Worm (Caenorhabditis elegans) whole organism, late embryonic: ENCODE measurements around the gene srh-40.

Source experiments
- C38D4.7 ChIP-seq: fragments of 200-800 bp; sonication (Bioruptor generic); optimal IDR thresholded peaks from 2 replicates; lab custom pipeline; 2018; ENCODE audit warnings: mild to moderate bottlenecking, missing genetic modification characterization, moderate library complexity, missing compliant biosample characterization
- K02D7.2 ChIP-seq: sonication (generic microtip); optimal IDR thresholded peaks from 2 replicates; lab custom pipeline; 2017; ENCODE audit warnings: mild to moderate bottlenecking, missing genetic modification characterization, missing compliant biosample characterization
- K09A11.1 ChIP-seq: sonication (generic microtip); optimal IDR thresholded peaks from 2 replicates; lab custom pipeline; 2017; ENCODE audit warnings: antibody characterized with exemption, mild to moderate bottlenecking, missing genetic modification characterization, missing compliant biosample characterization; ENCODE audit not compliant: insufficient read depth
- T23F11.4 ChIP-seq: fragments of 200-800 bp; sonication (Bioruptor generic); optimal IDR thresholded peaks from 2 replicates; lab custom pipeline; 2018; ENCODE audit warnings: mild to moderate bottlenecking, missing genetic modification characterization, missing compliant biosample characterization
- Y22D7AL.16 ChIP-seq: sonication (generic microtip); optimal IDR thresholded peaks from 2 replicates; lab custom pipeline; 2016; ENCODE audit warnings: missing genetic modification characterization, missing compliant biosample characterization
- ama-1 ChIP-seq: fragments of 150-350 bp; optimal IDR thresholded peaks from 2 replicates; lab custom pipeline; 2014
- ceh-18 ChIP-seq: sonication (generic microtip); optimal IDR thresholded peaks from 2 replicates; lab custom pipeline; 2016; ENCODE audit warnings: missing genetic modification characterization, missing compliant biosample characterization
- ceh-2 ChIP-seq: sonication (generic microtip); optimal IDR thresholded peaks from 2 replicates; lab custom pipeline; 2016; ENCODE audit warnings: missing genotype, missing genetic modification characterization, missing compliant biosample characterization
- ceh-30 ChIP-seq: fragments of 150-350 bp; optimal IDR thresholded peaks from 2 replicates; lab custom pipeline; 2014; ENCODE audit warnings: missing biosample characterization, missing genetic modification characterization
- ceh-31 ChIP-seq: sonication (generic microtip); optimal IDR thresholded peaks from 2 replicates; lab custom pipeline; 2016; ENCODE audit warnings: missing genetic modification characterization, missing compliant biosample characterization
- ceh-34 ChIP-seq: sonication (generic microtip); optimal IDR thresholded peaks from 2 replicates; lab custom pipeline; 2016; ENCODE audit warnings: mild to moderate bottlenecking, missing genetic modification characterization, missing compliant biosample characterization
- ceh-45 ChIP-seq: fragments of 200-800 bp; sonication (Bioruptor generic); IDR thresholded peaks from 2 replicates; pipeline ENCODE4 v1.3.6; 2022; ENCODE audit warnings: missing genetic modification reagents, missing genetic modification characterization, missing compliant biosample characterization
- ceh-6 ChIP-seq: fragments of 200-800 bp; sonication (Bioruptor generic); optimal IDR thresholded peaks from 2 replicates; lab custom pipeline; 2018; ENCODE audit warnings: mild to moderate bottlenecking, missing genetic modification characterization, missing compliant biosample characterization
- che-1 ChIP-seq: sonication (generic microtip); optimal IDR thresholded peaks from 2 replicates; lab custom pipeline; 2016; ENCODE audit warnings: mild to moderate bottlenecking, missing genetic modification characterization, missing compliant biosample characterization
- elt-2 ChIP-seq: sonication (generic microtip); optimal IDR thresholded peaks from 2 replicates; lab custom pipeline; 2016; ENCODE audit warnings: missing genetic modification reagents, missing genetic modification characterization, missing compliant biosample characterization
- fax-1 ChIP-seq: sonication (generic microtip); optimal IDR thresholded peaks from 2 replicates; lab custom pipeline; 2016; ENCODE audit warnings: missing genotype, missing genetic modification characterization, missing compliant biosample characterization
- fkh-6 ChIP-seq: sonication (generic microtip); optimal IDR thresholded peaks from 2 replicates; lab custom pipeline; 2016; ENCODE audit warnings: missing genetic modification characterization, missing compliant biosample characterization
- gmeb-2 ChIP-seq: sonication (generic microtip); optimal IDR thresholded peaks from 2 replicates; lab custom pipeline; 2016; ENCODE audit warnings: missing genetic modification characterization, inconsistent platforms, missing compliant biosample characterization
- hlh-13 ChIP-seq: fragments of 200-800 bp; sonication (Bioruptor generic); optimal IDR thresholded peaks from 2 replicates; lab custom pipeline; 2018; ENCODE audit warnings: mild to moderate bottlenecking, missing genetic modification characterization, missing compliant biosample characterization
- hlh-15 ChIP-seq: sonication (generic microtip); optimal IDR thresholded peaks from 2 replicates; lab custom pipeline; 2016; ENCODE audit warnings: missing genetic modification characterization, missing compliant biosample characterization
- hlh-8 ChIP-seq: sonication (generic microtip); optimal IDR thresholded peaks from 2 replicates; lab custom pipeline; 2016; ENCODE audit warnings: missing genotype, missing genetic modification characterization, missing compliant biosample characterization
- lim-6 ChIP-seq: sonication (generic microtip); optimal IDR thresholded peaks from 2 replicates; lab custom pipeline; 2016; ENCODE audit warnings: missing genetic modification characterization, missing compliant biosample characterization
- lin-11 ChIP-seq: fragments of 200-800 bp; sonication (Bioruptor generic); optimal IDR thresholded peaks from 2 replicates; lab custom pipeline; 2018; ENCODE audit warnings: mild to moderate bottlenecking, missing genetic modification characterization, missing compliant biosample characterization
- madf-2 ChIP-seq: sonication (generic microtip); optimal IDR thresholded peaks from 2 replicates; lab custom pipeline; 2017; ENCODE audit warnings: missing genetic modification characterization, missing compliant biosample characterization
- nhr-11 ChIP-seq: fragments of 150-350 bp; optimal IDR thresholded peaks from 2 replicates; lab custom pipeline; 2014; ENCODE audit warnings: missing biosample characterization, missing genetic modification characterization
- nhr-232 ChIP-seq: sonication (generic microtip); optimal IDR thresholded peaks from 2 replicates; lab custom pipeline; 2016; ENCODE audit warnings: missing genetic modification characterization, missing compliant biosample characterization
- pax-1 ChIP-seq: fragments of 150-350 bp; optimal IDR thresholded peaks from 2 replicates; lab custom pipeline; 2014; ENCODE audit warnings: missing biosample characterization, missing genetic modification characterization
- pha-4 ChIP-seq: fragments of 150-350 bp; optimal IDR thresholded peaks from 2 replicates; lab custom pipeline; 2018; ENCODE audit warnings: missing biosample characterization, missing genetic modification reagents, missing genetic modification characterization
- pqm-1 ChIP-seq: sonication (generic microtip); optimal IDR thresholded peaks from 2 replicates; lab custom pipeline; 2016; ENCODE audit warnings: missing genetic modification characterization, missing compliant biosample characterization
- pros-1 ChIP-seq: fragments of 150-350 bp; optimal IDR thresholded peaks from 2 replicates; lab custom pipeline; 2014; ENCODE audit warnings: missing biosample characterization, missing genetic modification reagents, missing genetic modification characterization
- rnt-1 ChIP-seq: sonication (generic microtip); optimal IDR thresholded peaks from 2 replicates; lab custom pipeline; 2016; ENCODE audit warnings: missing genetic modification characterization, missing compliant biosample characterization
- sdc-2 ChIP-seq: sonication (generic microtip); optimal IDR thresholded peaks from 2 replicates; lab custom pipeline; 2016; ENCODE audit warnings: missing genotype, missing genetic modification characterization, missing compliant biosample characterization
- sox-2 ChIP-seq: fragments of 200-800 bp; sonication (Bioruptor generic); IDR thresholded peaks from 2 replicates; pipeline ENCODE4 v1.3.6; 2022; ENCODE audit warnings: missing genetic modification reagents, missing genetic modification characterization, missing compliant biosample characterization
- sox-4 ChIP-seq: sonication (generic microtip); optimal IDR thresholded peaks from 2 replicates; lab custom pipeline; 2017; ENCODE audit warnings: mild to moderate bottlenecking, missing genetic modification characterization, inconsistent platforms, missing compliant biosample characterization
- syd-9 ChIP-seq: sonication (generic microtip); optimal IDR thresholded peaks from 2 replicates; lab custom pipeline; 2016; ENCODE audit warnings: mild to moderate bottlenecking, missing genetic modification characterization, moderate library complexity, missing compliant biosample characterization
- tbx-2 ChIP-seq: sonication (generic microtip); optimal IDR thresholded peaks from 2 replicates; lab custom pipeline; 2016; ENCODE audit warnings: missing genetic modification characterization, missing compliant biosample characterization
- tbx-7 ChIP-seq: sonication (generic microtip); optimal IDR thresholded peaks from 2 replicates; lab custom pipeline; 2016; ENCODE audit warnings: missing genotype, missing genetic modification characterization, missing compliant biosample characterization
- unc-3 ChIP-seq, 2 experiments: fragments of 200-800 bp in 1 of 2; sonication (Bioruptor generic) in 1 of 2; sonication (generic microtip) in 1 of 2; conservative IDR thresholded peaks in 1 of 2; optimal IDR thresholded peaks in 1 of 2; 2 replicates each; pipeline versions ENCODE4 v1.3.6 to Lab custom; 2016 to 2022; ENCODE audit warnings: missing compliant biosample characterization in 2 of 2, missing genetic modification characterization in 2 of 2, missing genetic modification reagents in 1 of 2
- unc-42 ChIP-seq: sonication (generic microtip); optimal IDR thresholded peaks from 2 replicates; lab custom pipeline; 2016; ENCODE audit warnings: missing genotype, missing genetic modification characterization, missing compliant biosample characterization
- unc-55 ChIP-seq: sonication (generic microtip); optimal IDR thresholded peaks from 2 replicates; lab custom pipeline; 2017; ENCODE audit warnings: missing biosample characterization, missing genetic modification reagents, missing genetic modification characterization
- unc-86 ChIP-seq: sonication (generic microtip); optimal IDR thresholded peaks from 2 replicates; lab custom pipeline; 2016; ENCODE audit warnings: missing genetic modification characterization, missing compliant biosample characterization
- ztf-16 ChIP-seq: sonication (generic microtip); optimal IDR thresholded peaks from 2 replicates; lab custom pipeline; 2017; ENCODE audit warnings: missing genetic modification characterization, missing compliant biosample characterization

Gene srh-40

ce11 chrIII:6610522-6610921, at the start of gene srh-40:
Gene srh-40 (plus strand): TSS chrIII:6610822.
- TF ChIP-seq ceh-2 (no peak), sox-4 (tag; lab: Kevin White, UChicago) (no peak)
- TF ChIP-seq, all 69 proteins: peak for 0

DNA sequence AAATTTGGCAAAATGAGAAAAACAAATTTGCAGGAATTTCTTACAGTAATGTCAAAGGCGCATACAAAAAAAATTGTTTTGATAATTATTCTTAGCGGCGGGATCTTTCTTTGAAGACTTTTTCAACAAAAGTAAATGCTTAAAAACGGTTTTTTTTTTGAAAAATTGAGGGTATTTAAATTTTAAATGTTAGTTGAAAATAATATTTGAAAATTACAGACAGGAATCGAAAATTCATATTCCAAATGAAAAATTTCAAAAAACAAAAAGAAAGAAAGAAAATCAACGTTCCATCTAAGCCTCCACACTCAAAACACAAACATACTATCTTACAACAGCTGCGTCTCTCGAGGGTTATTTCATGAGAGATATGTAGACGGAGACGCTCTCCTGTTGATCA, 33.5 kb upstream of the srh-40 start:
- TF ChIP-seq nhr-232 (tag; lab: Kevin White, UChicago) (no peak), pax-1 (no peak), nhr-11 (tag; lab: Kevin White, UChicago) (no peak), hlh-15 (tag; lab: Kevin White, UChicago) (no peak), K09A11.1 (tag; lab: Kevin White, UChicago) (no peak), sdc-2 (tag; lab: Kevin White, UChicago) (no peak), ceh-18 (tag; lab: Kevin White, UChicago) (no peak), ceh-6 (GFP tag; lab: Kevin White, UChicago) (no peak), C38D4.7 (GFP tag; lab: Kevin White, UChicago) (no peak), ztf-16 (tag; lab: Kevin White, UChicago) (no peak), K02D7.2 (tag; lab: Kevin White, UChicago) (no peak)

DNA sequence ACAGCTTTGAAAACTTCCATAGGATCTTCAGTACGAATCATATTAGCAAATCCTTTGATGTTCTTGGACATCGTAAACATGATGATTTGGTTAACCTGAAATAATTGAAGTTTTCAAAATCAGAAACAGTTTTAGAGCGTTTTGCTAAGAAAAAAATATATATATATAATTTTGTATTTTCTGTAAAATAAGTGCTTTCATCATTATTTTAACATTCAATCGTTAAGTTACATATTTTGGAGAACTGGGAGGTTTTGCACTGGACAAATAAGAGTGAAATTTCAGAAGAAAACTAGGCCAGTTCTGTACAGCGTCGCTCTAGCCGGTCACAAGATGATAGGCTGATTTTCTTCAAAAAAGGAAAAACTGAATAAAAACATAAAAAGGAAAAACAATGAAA, 32.1 kb upstream of the srh-40 start, which contains the start of gene F27B3.6:
F27B3.6 (minus strand) TSS at position 101 of the 400 bp plus-strand sequence.
- no peak for TF ChIP-seq ceh-34 (tag; lab: Kevin White, UChicago)
- no peak for TF ChIP-seq unc-42 (tag; lab: Kevin White, UChicago)
- no peak for TF ChIP-seq hlh-8 (tag; lab: Kevin White, UChicago)
- TF ChIP-seq che-1 (tag; lab: Kevin White, UChicago), result no peak
- no peak for TF ChIP-seq elt-2 (tag; lab: Kevin White, UChicago)
- TF ChIP-seq ceh-30 (tag; lab: Kevin White, UChicago), result no peak
- TF ChIP-seq pha-4 (tag; lab: Kevin White, UChicago), result no peak
- no peak for TF ChIP-seq pros-1
- TF ChIP-seq hlh-13 (GFP tag; lab: Kevin White, UChicago), result no peak
- TF ChIP-seq sox-2, result no peak
- TF ChIP-seq ceh-31, result no peak
- no peak for TF ChIP-seq syd-9 (tag; lab: Kevin White, UChicago)
- no peak for TF ChIP-seq nhr-232 (tag; lab: Kevin White, UChicago)
- TF ChIP-seq tbx-2 (tag; lab: Kevin White, UChicago), result no peak
- no peak for TF ChIP-seq ztf-16 (tag; lab: Kevin White, UChicago)
- no peak for TF ChIP-seq unc-3 (GFP tag; conservative IDR thresholded peaks at IDR 0.05; lab: Robert Waterston, UW)
- TF ChIP-seq unc-3 (tag; optimal IDR thresholded peaks at IDR 0.05; lab: Kevin White, UChicago), result no peak

ce11 chrIII:6579398-6579797, 31.2 kb upstream of the srh-40 start, which contains the start of gene F27B3.8:
Gene F27B3.8 (plus strand): TSS chrIII:6579698.
- TF ChIP-seq Y22D7AL.16 (no peak), lim-6 (no peak), elt-2 (tag; lab: Kevin White, UChicago) (no peak), madf-2 (tag; lab: Kevin White, UChicago) (no peak), che-1 (tag; lab: Kevin White, UChicago) (no peak), rnt-1 (tag; lab: Kevin White, UChicago) (no peak), nhr-232 (tag; lab: Kevin White, UChicago) (no peak), ceh-45 (no peak), ceh-34 (tag; lab: Kevin White, UChicago) (no peak), fax-1 (tag; lab: Kevin White, UChicago) (no peak), sox-4 (tag; lab: Kevin White, UChicago) (no peak), fkh-6 (tag; lab: Kevin White, UChicago) (no peak)

ce11 chrIII:6581585-6581984, 29.0 kb upstream of the srh-40 start, which contains the start of gene acr-21:
Gene acr-21 (plus strand): TSS chrIII:6581885.
- TF ChIP-seq pha-4 (tag; lab: Kevin White, UChicago) (no peak), ama-1 (lab: Kevin White, UChicago) (no peak), ceh-6 (GFP tag; lab: Kevin White, UChicago) (no peak), Y22D7AL.16 (no peak), T23F11.4 (no peak), unc-55 (GFP tag; lab: Kevin White, UChicago) (no peak), unc-86 (tag; lab: Kevin White, UChicago) (no peak), pqm-1 (tag; lab: Kevin White, UChicago) (no peak), hlh-13 (GFP tag; lab: Kevin White, UChicago) (no peak), gmeb-2 (tag; lab: Kevin White, UChicago) (no peak), hlh-8 (tag; lab: Kevin White, UChicago) (no peak), tbx-7 (tag; lab: Kevin White, UChicago) (no peak), lin-11 (tag; lab: Kevin White, UChicago) (no peak)
